Worm (Caenorhabditis elegans) whole organism, L4 larva: ENCODE data around the gene Y17G9A.3.

Experiments
- F37D6.2 ChIP-seq: sonication (generic microtip); optimal IDR thresholded peaks from 2 replicates; lab custom pipeline; 2016; ENCODE audit warnings: mild to moderate bottlenecking, missing genetic modification characterization, missing compliant biosample characterization
- Y48G9A.11 ChIP-seq: fragments of 200-800 bp; sonication (Bioruptor generic); IDR thresholded peaks from 2 replicates; pipeline ENCODE4 v1.3.6; 2022; ENCODE audit warnings: missing genetic modification reagents, missing genetic modification characterization, missing compliant biosample characterization
- ZK337.2 ChIP-seq: fragments of 200-800 bp; sonication (Bioruptor generic); IDR thresholded peaks from 2 replicates; pipeline ENCODE4 v1.3.6; 2022; ENCODE audit warnings: missing genetic modification reagents, missing genetic modification characterization, missing compliant biosample characterization
- aha-1 ChIP-seq: fragments of 150-350 bp; peaks from one replicate; lab custom pipeline; 2014; ENCODE audit warnings: missing biosample characterization, missing genetic modification characterization
- aly-2 ChIP-seq: sonication (generic microtip); optimal IDR thresholded peaks from 2 replicates; lab custom pipeline; 2018; ENCODE audit warnings: missing biosample characterization, missing genetic modification characterization
- arid-1 ChIP-seq: fragments of 200-800 bp; sonication (Bioruptor generic); conservative IDR thresholded peaks from 2 replicates; pipeline ENCODE4 v1.3.6; 2022; ENCODE audit warnings: missing genetic modification reagents, missing genetic modification characterization, missing compliant biosample characterization
- ceh-62 ChIP-seq: sonication (generic microtip); optimal IDR thresholded peaks from 2 replicates; lab custom pipeline; 2017; ENCODE audit warnings: missing biosample characterization, missing genetic modification characterization
- ceh-82 ChIP-seq: sonication (generic microtip); optimal IDR thresholded peaks from 2 replicates; lab custom pipeline; 2017; ENCODE audit warnings: missing biosample characterization, missing genetic modification characterization
- ces-1 ChIP-seq: fragments of 150-350 bp; sonication (generic microtip); optimal IDR thresholded peaks from 4 replicates; lab custom pipeline; 2014; ENCODE audit warnings: missing biosample characterization, missing genetic modification reagents, missing genetic modification characterization
- cey-2 ChIP-seq: sonication (generic microtip); optimal IDR thresholded peaks from 3 replicates; lab custom pipeline; 2017; ENCODE audit warnings: missing genetic modification characterization, mild to moderate bottlenecking, missing compliant biosample characterization, antibody characterized with exemption, borderline replicate concordance; ENCODE audit not compliant: insufficient read depth
- daf-19 ChIP-seq: fragments of 200-800 bp; sonication (Bioruptor generic); conservative IDR thresholded peaks from 2 replicates; pipeline ENCODE4 v1.3.6; 2022; ENCODE audit warnings: missing genetic modification characterization, missing compliant biosample characterization
- dmd-8 ChIP-seq: fragments of 200-800 bp; sonication (Bioruptor generic); IDR thresholded peaks from 2 replicates; pipeline ENCODE4 v1.3.6; 2022; ENCODE audit warnings: missing genetic modification characterization, missing compliant biosample characterization
- dmd-9 ChIP-seq: fragments of 200-800 bp; sonication (Bioruptor generic); IDR thresholded peaks from 2 replicates; pipeline ENCODE4 v1.3.6; 2022; ENCODE audit warnings: missing genetic modification reagents, missing genetic modification characterization, missing compliant biosample characterization
- duxl-1 ChIP-seq: sonication (generic microtip); optimal IDR thresholded peaks from 2 replicates; lab custom pipeline; 2016; ENCODE audit warnings: mild to moderate bottlenecking, missing genetic modification characterization, moderate library complexity, missing compliant biosample characterization; ENCODE audit not compliant: poor library complexity
- egl-43 ChIP-seq: fragments of 200-800 bp; sonication (Bioruptor generic); IDR thresholded peaks from 2 replicates; pipeline ENCODE4 v1.3.6; 2022; ENCODE audit warnings: missing genetic modification reagents, missing genetic modification characterization, missing compliant biosample characterization
- gei-8 ChIP-seq: fragments of 200-800 bp; sonication (Bioruptor generic); optimal IDR thresholded peaks from 2 replicates; lab custom pipeline; 2018; ENCODE audit warnings: mild to moderate bottlenecking, missing genetic modification characterization, missing compliant biosample characterization
- hmg-1.1 ChIP-seq: fragments of 200-800 bp; sonication (Bioruptor generic); IDR thresholded peaks from 2 replicates; pipeline ENCODE4 v1.3.6; 2022; ENCODE audit warnings: missing genetic modification reagents, missing genetic modification characterization, missing compliant biosample characterization
- jun-1 ChIP-seq: fragments of 150-350 bp; optimal IDR thresholded peaks from 2 replicates; lab custom pipeline; 2014; ENCODE audit warnings: missing biosample characterization, missing genetic modification reagents, missing genetic modification characterization
- lim-7 ChIP-seq: fragments of 200-800 bp; sonication (Bioruptor generic); IDR thresholded peaks from 2 replicates; pipeline ENCODE4 v1.3.6; 2022; ENCODE audit warnings: missing genetic modification characterization, missing compliant biosample characterization
- lin-13 ChIP-seq: fragments of 150-350 bp; optimal IDR thresholded peaks from 2 replicates; lab custom pipeline; 2014; ENCODE audit warnings: missing biosample characterization, missing genetic modification reagents, missing genetic modification characterization
- lin-38 ChIP-seq: fragments of 200-800 bp; sonication (Bioruptor generic); IDR thresholded peaks from 2 replicates; pipeline ENCODE4 v1.3.6; 2022; ENCODE audit warnings: missing genetic modification reagents, missing genetic modification characterization, missing compliant biosample characterization
- mes-2 ChIP-seq: sonication (generic microtip); optimal IDR thresholded peaks from 2 replicates; lab custom pipeline; 2016; ENCODE audit warnings: missing genotype, mild to moderate bottlenecking, missing genetic modification characterization, missing compliant biosample characterization; ENCODE audit not compliant: poor library complexity, severe bottlenecking
- mxl-2 ChIP-seq: fragments of 200-800 bp; sonication (Bioruptor generic); conservative IDR thresholded peaks from 2 replicates; pipeline ENCODE4 v1.3.6; 2022; ENCODE audit warnings: missing genetic modification reagents, missing genetic modification characterization, missing compliant biosample characterization
- mxl-3 ChIP-seq: fragments of 200-800 bp; sonication (Bioruptor generic); optimal IDR thresholded peaks from 2 replicates; lab custom pipeline; 2018; ENCODE audit warnings: mild to moderate bottlenecking, missing genetic modification characterization, missing compliant biosample characterization
- nhr-10 ChIP-seq: fragments of 150-350 bp; optimal IDR thresholded peaks from 2 replicates; lab custom pipeline; 2014; ENCODE audit warnings: missing biosample characterization, missing genetic modification characterization
- nhr-11 ChIP-seq: fragments of 150-350 bp; optimal IDR thresholded peaks from 2 replicates; lab custom pipeline; 2014; ENCODE audit warnings: missing biosample characterization, missing genetic modification characterization
- nhr-25 ChIP-seq: sonication (generic microtip); optimal IDR thresholded peaks from 2 replicates; lab custom pipeline; 2017; ENCODE audit warnings: missing genetic modification characterization, mild to moderate bottlenecking, missing compliant biosample characterization, antibody characterized with exemption, moderate library complexity, borderline replicate concordance; ENCODE audit not compliant: insufficient read depth
- nhr-41 ChIP-seq: fragments of 200-800 bp; sonication (Bioruptor generic); IDR thresholded peaks from 2 replicates; pipeline ENCODE4 v1.3.6; 2022; ENCODE audit warnings: missing genetic modification reagents, missing genetic modification characterization, missing compliant biosample characterization
- nhr-48 ChIP-seq: sonication (generic microtip); optimal IDR thresholded peaks from 2 replicates; lab custom pipeline; 2016; ENCODE audit warnings: mild to moderate bottlenecking, missing genetic modification characterization, missing compliant biosample characterization
- set-16 ChIP-seq: fragments of 200-800 bp; sonication (Bioruptor generic); IDR thresholded peaks from 2 replicates; pipeline ENCODE4 v1.3.6; 2022; ENCODE audit warnings: missing genetic modification reagents, missing genetic modification characterization, missing compliant biosample characterization
- unc-130 ChIP-seq: sonication (generic microtip); optimal IDR thresholded peaks from 2 replicates; lab custom pipeline; 2016; ENCODE audit warnings: missing genetic modification reagents, missing genetic modification characterization, missing compliant biosample characterization

Y17G9A.3 gene

DNA sequence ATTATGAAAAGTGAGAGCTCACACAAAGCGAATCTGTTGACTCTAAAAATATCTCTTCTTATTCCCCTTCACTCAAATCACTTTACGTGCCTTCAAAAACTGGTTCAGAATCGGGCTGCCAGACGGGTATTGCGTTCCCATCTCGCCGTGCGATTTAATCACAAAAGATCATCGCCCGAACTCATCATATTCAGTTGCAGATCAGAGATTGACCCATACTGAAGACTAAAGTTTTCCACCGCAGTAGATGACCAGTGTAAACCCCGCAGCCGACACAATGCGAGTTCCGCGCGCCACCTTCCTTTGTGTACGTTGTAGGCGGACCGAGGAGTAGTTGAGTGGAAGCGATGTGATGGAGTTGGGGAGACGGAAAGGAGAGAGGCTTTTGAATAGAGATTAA, 22.2 kb upstream of the Y17G9A.3 start (continued):
- TF ChIP-seq duxl-1 (tag; lab: Kevin White, UChicago) (peak; percentile 43), arid-1 (peak; percentile 61), lin-13 (GFP tag; lab: Kevin White, UChicago) (peak; percentile 48)

DNA sequence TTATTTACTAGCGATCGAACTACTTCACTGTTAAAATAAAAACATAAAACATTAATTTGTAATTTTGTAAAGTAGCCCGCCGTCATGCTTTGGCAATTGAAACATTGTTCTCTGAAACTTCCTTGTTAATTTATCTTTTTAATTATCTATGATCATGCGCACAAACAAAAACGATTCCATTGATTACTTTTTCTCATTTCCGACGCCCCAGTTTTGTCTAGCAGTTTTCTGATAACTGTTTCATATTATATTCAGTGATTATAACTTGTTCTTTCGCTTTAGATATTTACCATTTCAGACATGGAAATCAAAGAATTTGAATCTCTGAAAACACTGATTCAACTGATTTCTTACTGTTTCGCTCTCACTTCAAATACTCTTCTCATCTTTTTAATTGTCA, 18.6 kb upstream of the Y17G9A.3 start, which contains the start of gene str-170:
Gene str-170, plus strand, starts transcription at position 301 of the 400 bp plus-strand sequence.
- TF ChIP-seq mxl-2 (GFP tag; lab: Robert Waterston, UW) (no peak), ZK337.2 (GFP tag; lab: Robert Waterston, UW) (no peak)

DNA sequence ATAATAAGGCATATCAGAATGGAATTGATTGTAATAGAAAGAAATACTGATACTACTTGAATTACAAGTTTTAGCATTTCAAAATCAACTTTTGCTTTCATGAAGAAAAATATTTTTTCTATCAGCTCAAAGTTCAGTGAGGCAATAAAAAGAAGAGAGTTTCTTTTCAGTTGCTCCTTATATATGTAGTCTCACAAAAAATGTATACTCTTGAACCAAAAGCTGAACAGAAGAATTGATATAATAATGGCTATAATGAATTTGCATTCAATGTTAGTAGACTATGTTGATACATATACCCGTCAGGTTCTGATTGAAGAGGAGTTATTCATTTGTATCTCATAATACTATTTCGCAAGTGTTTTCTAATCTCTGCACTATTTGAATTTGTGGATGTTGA, 16.1 kb upstream of the Y17G9A.3 start, which contains the start of gene str-174:
Gene str-174, minus strand, starts transcription at position 101 of the 400 bp plus-strand sequence.
- TF ChIP-seq set-16 (GFP tag; lab: Robert Waterston, UW) (no peak), dmd-9 (GFP tag; lab: Robert Waterston, UW) (no peak), F37D6.2 (tag; lab: Kevin White, UChicago) (no peak), hmg-1.1 (no peak), mes-2 (no peak), nhr-11 (no peak), ceh-62 (tag; lab: Kevin White, UChicago) (no peak), gei-8 (GFP tag; lab: Kevin White, UChicago) (no peak), nhr-48 (tag; lab: Kevin White, UChicago) (no peak), ces-1 (GFP tag; lab: Kevin White, UChicago) (no peak), cey-2 (no peak), unc-130 (GFP tag; lab: Kevin White, UChicago) (no peak), egl-43 (GFP tag; lab: Robert Waterston, UW) (no peak), daf-19 (GFP tag; lab: Robert Waterston, UW) (no peak), duxl-1 (tag; lab: Kevin White, UChicago) (no peak), mxl-3 (GFP tag; lab: Kevin White, UChicago) (no peak), lin-38 (GFP tag; lab: Robert Waterston, UW) (no peak)

DNA sequence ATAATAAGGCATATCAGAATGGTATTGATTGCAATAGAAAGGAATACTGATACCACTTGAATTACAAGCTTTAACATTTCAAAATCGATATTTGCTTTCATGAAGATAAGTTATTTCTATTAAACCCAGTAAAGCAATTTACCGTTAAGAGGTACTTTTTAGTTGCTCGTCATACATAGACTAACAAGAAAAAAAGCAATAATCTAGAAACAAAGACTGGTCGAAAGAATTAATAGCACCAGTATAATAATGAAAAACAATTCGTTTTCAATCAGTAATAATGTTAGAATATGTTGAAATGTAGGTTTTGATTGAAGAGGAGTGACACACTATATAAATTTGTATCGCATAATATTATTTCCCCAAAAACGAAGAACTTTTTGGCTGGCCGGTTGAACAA, 12.1 kb upstream of the Y17G9A.3 start, which contains the start of gene str-175:
Gene str-175, minus strand, starts transcription at position 101 of the 400 bp plus-strand sequence.
- TF ChIP-seq aha-1 (tag; lab: Kevin White, UChicago) = peak; percentile 44
- no peak for TF ChIP-seq jun-1 (tag; lab: Kevin White, UChicago)

DNA sequence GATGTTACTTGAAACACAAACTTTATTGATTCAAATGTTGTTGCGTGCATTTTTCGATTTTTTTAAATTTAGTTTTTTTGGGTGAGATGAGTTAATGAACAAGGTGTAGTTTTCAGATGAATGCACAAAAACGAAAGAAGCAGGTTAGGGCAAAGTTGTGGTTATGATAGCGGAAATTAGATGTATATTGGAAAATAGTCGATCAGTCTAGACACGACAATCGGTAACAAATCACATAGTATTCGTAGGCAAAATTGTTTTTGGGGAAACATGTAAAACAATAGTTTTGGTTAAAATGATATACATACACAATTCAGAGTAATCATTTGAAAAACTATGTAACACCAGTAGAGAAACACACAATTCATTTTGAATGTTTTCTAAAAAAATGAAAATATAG, 9.1 kb upstream of the Y17G9A.3 start, which contains the start of gene str-172:
Gene str-172, minus strand, starts transcription at position 101 of the 400 bp plus-strand sequence.
- no peak for TF ChIP-seq dmd-9 (GFP tag; lab: Robert Waterston, UW)
- no peak for TF ChIP-seq dmd-8 (GFP tag; lab: Robert Waterston, UW)
- no peak for TF ChIP-seq aly-2 (tag; lab: Kevin White, UChicago)
- TF ChIP-seq nhr-10 (tag; lab: Kevin White, UChicago) = no peak
- TF ChIP-seq nhr-25 (tag; lab: Kevin White, UChicago) = no peak
- TF ChIP-seq lim-7 (GFP tag; lab: Robert Waterston, UW) = no peak
- no peak for TF ChIP-seq Y48G9A.11 (GFP tag; lab: Robert Waterston, UW)
- no peak for TF ChIP-seq ceh-82 (tag; lab: Kevin White, UChicago)
- no peak for TF ChIP-seq ces-1 (GFP tag; lab: Kevin White, UChicago)
- no peak for TF ChIP-seq gei-8 (GFP tag; lab: Kevin White, UChicago)
- TF ChIP-seq nhr-41 (GFP tag; lab: Robert Waterston, UW) = no peak
